Worm (Caenorhabditis elegans): Measurements from ENCODE around the gene F36A4.3.
A peak's percentile ranks its signal among the peaks of the same experiment; 100 is the strongest.

F36A4.3 gene

ce11 chrIV:4289267-4289666 lies 19.9 kb downstream of the F36A4.3 start, which contains the start of gene F15E6.5:
Gene F15E6.5 (plus strand): TSS chrIV:4289567.
- TF ChIP-seq nhr-28 (tag; optimal IDR thresholded peaks at IDR 0.05) (no peak), nhr-12 (tag; optimal IDR thresholded peaks at IDR 0.05) (no peak), ZK546.5 (tag; optimal IDR thresholded peaks at IDR 0.05) (no peak), lin-39 (tag; optimal IDR thresholded peaks at IDR 0.05) (no peak), ceh-28 (tag; optimal IDR thresholded peaks at IDR 0.05) (no peak), jun-1 (tag; optimal IDR thresholded peaks at IDR 0.05) (no peak), tbx-2 (tag; optimal IDR thresholded peaks at IDR 0.05) (no peak), unc-39 (tag; optimal IDR thresholded peaks at IDR 0.05) (no peak)

ce11 chrIV:4290472-4290871 lies 21.1 kb downstream of the F36A4.3 start, which contains the start of gene dct-7:
Gene dct-7 (minus strand): TSS chrIV:4290572.
- TF ChIP-seq nhr-67 (tag; optimal IDR thresholded peaks at IDR 0.05), result no peak
- peak; percentile 30 for TF ChIP-seq nhr-43 (tag; optimal IDR thresholded peaks at IDR 0.05; ENCODE audit: poor library complexity, severe bottlenecking)

ce11 chrIV:4291174-4291573 lies 21.8 kb downstream of the F36A4.3 start, which contains the start of gene F15E6.4:
Gene F15E6.4 (plus strand): TSS chrIV:4291474.
- no peak for TF ChIP-seq R02D3.7 (tag; optimal IDR thresholded peaks at IDR 0.05)
- no peak for TF ChIP-seq zag-1 (tag; optimal IDR thresholded peaks at IDR 0.05)
- TF ChIP-seq nhr-237 (tag; optimal IDR thresholded peaks at IDR 0.05), result no peak
- no peak for TF ChIP-seq mdl-1 (tag; optimal IDR thresholded peaks at IDR 0.05)

ce11 chrIV:4292569-4292968 lies 23.2 kb downstream of the F36A4.3 start, which contains the start of gene F15E6.10:
Gene F15E6.10 (plus strand): TSS chrIV:4292869.
- TF ChIP-seq nhr-23 (tag; optimal IDR thresholded peaks at IDR 0.05) (no peak), ceh-9 (tag; optimal IDR thresholded peaks at IDR 0.05) (no peak), jun-1 (tag; optimal IDR thresholded peaks at IDR 0.05) (no peak), skn-1 (tag; optimal IDR thresholded peaks at IDR 0.05) (no peak), snpc-4 (tag; optimal IDR thresholded peaks at IDR 0.05) (no peak), nhr-77 (tag; optimal IDR thresholded peaks at IDR 0.05) (no peak), aly-2 (tag; optimal IDR thresholded peaks at IDR 0.05) (no peak), ceh-82 (tag; optimal IDR thresholded peaks at IDR 0.05) (no peak), nhr-25 (tag; optimal IDR thresholded peaks at IDR 0.05) (no peak), nhr-43 (tag; optimal IDR thresholded peaks at IDR 0.05; ENCODE audit: poor library complexity, severe bottlenecking) (no peak), pqm-1 (tag; optimal IDR thresholded peaks at IDR 0.05) (no peak), lin-39 (tag; optimal IDR thresholded peaks at IDR 0.05) (no peak), ZK546.5 (tag; optimal IDR thresholded peaks at IDR 0.05) (no peak), fkh-2 (tag; optimal IDR thresholded peaks at IDR 0.05) (no peak), zag-1 (tag; optimal IDR thresholded peaks at IDR 0.05) (no peak), daf-12 (tag; optimal IDR thresholded peaks at IDR 0.05) (no peak), R02D3.7 (tag; optimal IDR thresholded peaks at IDR 0.05) (no peak)

- TF ChIP-seq egl-27 (tag; optimal IDR thresholded peaks at IDR 0.05), result no peak
- TF ChIP-seq ceh-16 (tag; optimal IDR thresholded peaks at IDR 0.05), result no peak
- no peak for TF ChIP-seq mdl-1 (tag; optimal IDR thresholded peaks at IDR 0.05)
- no peak for TF ChIP-seq fkh-2 (tag; optimal IDR thresholded peaks at IDR 0.05)
- TF ChIP-seq nhr-43 (tag; optimal IDR thresholded peaks at IDR 0.05; ENCODE audit: poor library complexity, severe bottlenecking), result peak; percentile 76
- peak in 1 of 3 experiments; percentile 36 for TF ChIP-seq elt-3 (tag; optimal IDR thresholded peaks at IDR 0.05)
- TF ChIP-seq elt-2 (tag; optimal IDR thresholded peaks at IDR 0.05), result no peak
- no peak for TF ChIP-seq eor-1 (tag; optimal IDR thresholded peaks at IDR 0.05)
- no peak for TF ChIP-seq egl-5 (tag; optimal IDR thresholded peaks at IDR 0.05)
- TF ChIP-seq zag-1 (tag; optimal IDR thresholded peaks at IDR 0.05), result no peak
- peak; percentile 89 for TF ChIP-seq nhr-23 (tag; optimal IDR thresholded peaks at IDR 0.05)
- TF ChIP-seq nhr-12 (tag; optimal IDR thresholded peaks at IDR 0.05), result no peak
- no peak for TF ChIP-seq nhr-28 (tag; optimal IDR thresholded peaks at IDR 0.05)
- peak; percentile 32 for TF ChIP-seq ceh-28 (tag; optimal IDR thresholded peaks at IDR 0.05)
- peak; percentile 60 for TF ChIP-seq nhr-25 (tag; optimal IDR thresholded peaks at IDR 0.05)
- TF ChIP-seq sea-2 (GFP tag; optimal IDR thresholded peaks at IDR 0.05), result no peak
- TF ChIP-seq nhr-77 (tag; optimal IDR thresholded peaks at IDR 0.05), result no peak
- TF ChIP-seq unc-62 (GFP tag; optimal IDR thresholded peaks at IDR 0.05), result no peak
- TF ChIP-seq ZK546.5 (tag; optimal IDR thresholded peaks at IDR 0.05), result no peak
- no peak for TF ChIP-seq ztf-11 (tag; optimal IDR thresholded peaks at IDR 0.05)
Measured at ce11 chrIV:4294552-4294951, 25.1 kb downstream of the F36A4.3 start, which contains the start of gene F15E6.3. Gene F15E6.3 (plus strand): TSS chrIV:4294895.
